Worm (Caenorhabditis elegans): ENCODE measurements around the gene pals-17.

DNA sequence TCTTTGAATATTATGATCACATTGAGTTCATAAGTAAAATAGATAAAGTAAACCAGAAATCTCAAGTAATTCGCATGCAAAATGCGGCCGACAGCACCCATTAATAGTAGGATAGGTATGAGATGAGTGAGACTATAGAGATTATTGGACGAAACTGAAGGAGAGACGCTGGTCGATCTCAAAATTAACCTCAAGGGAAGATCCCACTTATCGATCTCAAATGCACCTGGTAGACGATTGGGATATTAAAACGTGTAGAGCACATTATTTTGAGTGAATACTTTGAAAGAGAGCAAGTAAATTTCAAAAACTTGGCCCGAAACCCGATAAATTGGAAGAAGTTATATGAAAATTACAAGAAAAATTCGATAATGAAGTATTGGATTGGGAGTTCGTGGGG lies 46.0 kb downstream of the pals-17 start, which contains the start of gene Y82E9BL.6:
- TF ChIP-seq flh-1 (GFP tag; optimal IDR thresholded peaks at IDR 0.05) (no peak), mab-5 (tag; optimal IDR thresholded peaks at IDR 0.05) (no peak), nhr-28 (tag; optimal IDR thresholded peaks at IDR 0.05) (no peak)

All from whole organism, mixed stage, embryonic.